Fruit fly (Drosophila melanogaster): ENCODE data around the gene CG6293.
A peak's percentile ranks its signal among the peaks of the same experiment; 100 is the strongest.

Gene CG6293

dm6 chr3R:10268101-10268864 is 43.1 kb downstream of the CG6293 start (continued):
- peak; percentile 86 for TF ChIP-seq Sox100B (GFP tag; optimal IDR thresholded peaks at IDR 0.05)
- peak; percentile 67 for TF ChIP-seq CG11723 (GFP tag; optimal IDR thresholded peaks at IDR 0.05)
- TF ChIP-seq CG5245 (GFP tag; optimal IDR thresholded peaks at IDR 0.05) = peak; percentile 17
- no peak for TF ChIP-seq tna (GFP tag; IDR thresholded peaks at IDR 0.05; ENCODE audit: partially characterized antibody)
- no peak for TF ChIP-seq Sry-β (GFP tag; optimal IDR thresholded peaks at IDR 0.05)
- no peak for TF ChIP-seq CG15479 (GFP tag; optimal IDR thresholded peaks at IDR 0.05)
- peak; percentile 38; the same call in 1 of the 3 replicates for TF ChIP-seq ken (GFP tag; IDR thresholded peaks at IDR 0.05)
- no peak for TF ChIP-seq CG7745 (tag; optimal IDR thresholded peaks at IDR 0.05)
- peak; percentile 19; the same call in 1 of the 3 replicates for TF ChIP-seq CG34224 (GFP tag; IDR thresholded peaks at IDR 0.05; ENCODE audit: partially characterized antibody)
- TF ChIP-seq CG4854 (GFP tag; optimal IDR thresholded peaks at IDR 0.05) = peak; percentile 55
- peak; percentile 68 for TF ChIP-seq scrt (GFP tag; optimal IDR thresholded peaks at IDR 0.05)
- TF ChIP-seq ems (GFP tag; optimal IDR thresholded peaks at IDR 0.05) = peak; percentile 50
- TF ChIP-seq CoRest (tag; optimal IDR thresholded peaks at IDR 0.05) = peak; percentile 92
- no peak for TF ChIP-seq unc-4 (GFP tag; IDR thresholded peaks at IDR 0.05; ENCODE audit: partially characterized antibody)
- peak; percentile 58 for TF ChIP-seq Fer2 (tag; optimal IDR thresholded peaks at IDR 0.05)
- peak; percentile 68 for TF ChIP-seq Chrac-16 (GFP tag; optimal IDR thresholded peaks at IDR 0.05)
- TF ChIP-seq nom (GFP tag; optimal IDR thresholded peaks at IDR 0.05) = no peak
- peak; percentile 60; the same call in 2 of the 3 replicates for TF ChIP-seq CG11093 (GFP tag; IDR thresholded peaks at IDR 0.05)
- peak; percentile 11; the same call in 1 of the 2 replicates for TF ChIP-seq rib (GFP tag; IDR thresholded peaks at IDR 0.05)
- no peak for TF ChIP-seq aop (GFP tag; IDR thresholded peaks at IDR 0.05)
- peak in 1 of 3 experiments; percentile 49 for TF ChIP-seq lola (GFP tag; optimal IDR thresholded peaks at IDR 0.05)
- no peak for TF ChIP-seq Kr (GFP tag; optimal IDR thresholded peaks at IDR 0.05)
- TF ChIP-seq az2 (GFP tag; optimal IDR thresholded peaks at IDR 0.05) = peak; percentile 65
- TF ChIP-seq Jarid2 (GFP tag; optimal IDR thresholded peaks at IDR 0.05) = peak; percentile 58
- peak; percentile 70 for TF ChIP-seq CG18011 (GFP tag; optimal IDR thresholded peaks at IDR 0.05)
- peak; percentile 58 for TF ChIP-seq B-H1 (GFP tag; IDR thresholded peaks at IDR 0.05)
- no peak for TF ChIP-seq knrl (GFP tag; IDR thresholded peaks at IDR 0.05; ENCODE audit: partially characterized antibody)
- TF ChIP-seq CG14710 (tag; optimal IDR thresholded peaks at IDR 0.05) = peak; percentile 57
- TF ChIP-seq CG17186 (GFP tag; optimal IDR thresholded peaks at IDR 0.05) = peak; percentile 18
- no peak for TF ChIP-seq h (optimal IDR thresholded peaks at IDR 0.05)
- TF ChIP-seq grn (GFP tag; optimal IDR thresholded peaks at IDR 0.05) = peak; percentile 66
- peak; percentile 81 for TF ChIP-seq CG10147 (GFP tag; optimal IDR thresholded peaks at IDR 0.05)
- peak; percentile 85 for TF ChIP-seq zfh2 (GFP tag; optimal IDR thresholded peaks at IDR 0.05)
- TF ChIP-seq Sox102F (GFP tag; optimal IDR thresholded peaks at IDR 0.05) = peak; percentile 91
- peak; percentile 85 for TF ChIP-seq CG17359 (tag; optimal IDR thresholded peaks at IDR 0.05)
- peak; percentile 80 for TF ChIP-seq CG13624 (GFP tag; optimal IDR thresholded peaks at IDR 0.05)
- peak; percentile 39 for TF ChIP-seq CG8359 (GFP tag; optimal IDR thresholded peaks at IDR 0.05; ENCODE audit: borderline replicate concordance)
- TF ChIP-seq CG3065 (GFP tag; optimal IDR thresholded peaks at IDR 0.05) = no peak
- TF ChIP-seq Hmr (GFP tag; optimal IDR thresholded peaks at IDR 0.05) = peak; percentile 89
- TF ChIP-seq CG6854 (GFP tag; optimal IDR thresholded peaks at IDR 0.05) = peak; percentile 69
- TF ChIP-seq CG10565 (GFP tag; optimal IDR thresholded peaks at IDR 0.05) = peak; percentile 45
- TF ChIP-seq seq (GFP tag; IDR thresholded peaks at IDR 0.05) = peak; percentile 73
- TF ChIP-seq zf30C (GFP tag; optimal IDR thresholded peaks at IDR 0.05) = peak; percentile 68
- TF ChIP-seq lmd (GFP tag; IDR thresholded peaks at IDR 0.05) = peak; percentile 80
- TF ChIP-seq CG8290 (GFP tag; optimal IDR thresholded peaks at IDR 0.05) = no peak
- TF ChIP-seq CG8290 (tag; optimal IDR thresholded peaks at IDR 0.05) = peak in 1 of 2 experiments; percentile 72
- TF ChIP-seq pfk (GFP tag; optimal IDR thresholded peaks at IDR 0.05) = no peak
- no peak for TF ChIP-seq usp (GFP tag; optimal IDR thresholded peaks at IDR 0.05)

All from whole organism, embryonic.